Worm (Caenorhabditis elegans) whole organism, midembryonic: Measurements from ENCODE around the gene C28G1.2.

Source experiments
- T22C8.4 ChIP-seq: fragments of 200-800 bp; sonication (Bioruptor generic); IDR thresholded peaks from 2 replicates; pipeline ENCODE4 v1.3.6; 2022; ENCODE audit warnings: missing genetic modification characterization, missing compliant biosample characterization
- cog-1 ChIP-seq: sonication (generic microtip); optimal IDR thresholded peaks from 2 replicates; lab custom pipeline; 2016; ENCODE audit warnings: missing genetic modification characterization, missing compliant biosample characterization
- klf-2 ChIP-seq: fragments of 200-800 bp; sonication (Bioruptor generic); conservative IDR thresholded peaks from 2 replicates; pipeline ENCODE4 v1.3.6; 2022; ENCODE audit warnings: missing genetic modification reagents, missing genetic modification characterization, missing compliant biosample characterization
- tab-1 ChIP-seq: fragments of 200-800 bp; sonication (Bioruptor generic); IDR thresholded peaks from 2 replicates; pipeline ENCODE4 v1.3.6; 2022; ENCODE audit warnings: missing genetic modification characterization, missing compliant biosample characterization
- ztf-23 ChIP-seq: fragments of 200-800 bp; sonication (Bioruptor generic); IDR thresholded peaks from 2 replicates; pipeline ENCODE4 v1.3.6; 2022; ENCODE audit warnings: missing genetic modification reagents, missing genetic modification characterization, missing compliant biosample characterization
- ztf-29 ChIP-seq: fragments of 200-800 bp; sonication (Bioruptor generic); IDR thresholded peaks from 2 replicates; pipeline ENCODE4 v1.3.6; 2022; ENCODE audit warnings: missing genetic modification reagents, missing genetic modification characterization, missing compliant biosample characterization

- TF ChIP-seq ztf-23 (no peak), tab-1 (no peak), cog-1 (tag; lab: Kevin White, UChicago) (no peak), T22C8.4 (no peak), klf-2 (GFP tag; lab: Robert Waterston, UW) (no peak), ztf-29 (no peak)
These were observed 46.8 kb upstream of the C28G1.2 start, which contains the start of gene unc-27 for ce11 chrX:8789014-8789506.
